Worm (Caenorhabditis elegans) whole organism, L1 larva: ENCODE measurements around the gene cdc-73.

Experiments
- dsc-1 ChIP-seq: sonication (generic microtip); optimal IDR thresholded peaks from 2 replicates; lab custom pipeline; 2016; ENCODE audit warnings: mild to moderate bottlenecking, missing genetic modification characterization, missing compliant biosample characterization
- lin-35 ChIP-seq, 2 experiments: fragments of 150-350 bp; optimal IDR thresholded peaks; 2 replicates each; lab custom pipeline; 2014; ENCODE audit warnings: missing biosample characterization in 2 of 2, missing genetic modification characterization in 2 of 2, missing genetic modification reagents in 2 of 2
- nhr-71 ChIP-seq: sonication (generic microtip); optimal IDR thresholded peaks from 2 replicates; lab custom pipeline; 2016; ENCODE audit warnings: mild to moderate bottlenecking, missing genetic modification characterization, moderate library complexity, missing compliant biosample characterization
- pax-3 ChIP-seq: fragments of 200-800 bp; sonication (Bioruptor generic); optimal IDR thresholded peaks from 2 replicates; lab custom pipeline; 2018; ENCODE audit warnings: mild to moderate bottlenecking, missing genetic modification characterization, moderate library complexity, missing compliant biosample characterization
- skn-1 ChIP-seq: fragments of 150-350 bp; optimal IDR thresholded peaks from 2 replicates; lab custom pipeline; 2014; ENCODE audit warnings: missing biosample characterization, missing genetic modification characterization
- ztf-11 ChIP-seq, 2 experiments: sonication (generic microtip); optimal IDR thresholded peaks; 2 replicates each; lab custom pipeline; 2016 to 2017; ENCODE audit warnings: missing genetic modification characterization in 2 of 2, missing biosample characterization in 1 of 2, missing compliant biosample characterization in 1 of 2

cdc-73 gene

ce11 chrIV:4094364-4094763 lies 52.0 kb downstream of the cdc-73 start (continued):
- TF ChIP-seq nhr-71 (tag; lab: Kevin White, UChicago) = peak; percentile 9
- TF ChIP-seq pax-3 (tag; lab: Kevin White, UChicago) = no peak
- TF ChIP-seq, all 84 proteins: peak for 3

DNA sequence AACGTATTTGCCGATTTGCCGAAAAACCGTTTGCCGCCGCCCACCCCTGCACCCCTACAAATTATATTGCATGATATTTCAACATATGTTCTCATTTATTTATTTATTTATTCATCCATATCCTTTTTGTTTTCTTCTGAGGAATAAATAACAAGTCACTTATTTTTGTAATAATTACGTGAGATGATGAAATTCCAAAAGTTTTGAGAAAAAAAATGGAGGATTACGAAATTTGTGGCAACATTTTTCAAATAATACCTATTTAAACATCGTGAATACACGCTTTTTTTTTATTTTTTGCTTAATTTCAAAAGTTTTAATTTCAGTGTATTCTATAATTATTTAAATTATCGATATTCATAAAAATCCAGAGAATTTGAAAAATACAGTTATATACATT lies 54.6 kb downstream of the cdc-73 start:
- TF ChIP-seq lin-35 (GFP tag; optimal IDR thresholded peaks at IDR 0.05; lab: Kevin White, UChicago) = no peak
- no peak for TF ChIP-seq ztf-11 (tag; optimal IDR thresholded peaks at IDR 0.05; lab: Kevin White, UChicago)
- TF ChIP-seq skn-1 = peak; percentile 58
- TF ChIP-seq dsc-1 (tag; lab: Kevin White, UChicago) = no peak
- TF ChIP-seq, all 84 proteins: peak for 1
